Worm (Caenorhabditis elegans) whole organism, late embryonic: ENCODE data around the gene R148.8.

ENCODE experiments used
- C08G9.2 ChIP-seq: sonication (generic microtip); optimal IDR thresholded peaks from 2 replicates; lab custom pipeline; 2016; ENCODE audit warnings: mild to moderate bottlenecking, missing genetic modification characterization, moderate library complexity, missing compliant biosample characterization
- C38D4.7 ChIP-seq: fragments of 200-800 bp; sonication (Bioruptor generic); optimal IDR thresholded peaks from 2 replicates; lab custom pipeline; 2018; ENCODE audit warnings: mild to moderate bottlenecking, missing genetic modification characterization, moderate library complexity, missing compliant biosample characterization
- F13H6.1 ChIP-seq: sonication (generic microtip); optimal IDR thresholded peaks from 2 replicates; lab custom pipeline; 2016; ENCODE audit warnings: missing genetic modification characterization, missing compliant biosample characterization
- K02D7.2 ChIP-seq: sonication (generic microtip); optimal IDR thresholded peaks from 2 replicates; lab custom pipeline; 2017; ENCODE audit warnings: mild to moderate bottlenecking, missing genetic modification characterization, missing compliant biosample characterization
- Y22D7AL.16 ChIP-seq: sonication (generic microtip); optimal IDR thresholded peaks from 2 replicates; lab custom pipeline; 2016; ENCODE audit warnings: missing genetic modification characterization, missing compliant biosample characterization
- ama-1 ChIP-seq: fragments of 150-350 bp; optimal IDR thresholded peaks from 2 replicates; lab custom pipeline; 2014
- ceh-14 ChIP-seq: sonication (generic microtip); optimal IDR thresholded peaks from 2 replicates; lab custom pipeline; 2016; ENCODE audit warnings: missing genotype, missing genetic modification characterization, missing compliant biosample characterization
- ceh-2 ChIP-seq: sonication (generic microtip); optimal IDR thresholded peaks from 2 replicates; lab custom pipeline; 2016; ENCODE audit warnings: missing genotype, missing genetic modification characterization, missing compliant biosample characterization
- ceh-22 ChIP-seq: sonication (generic microtip); optimal IDR thresholded peaks from 2 replicates; lab custom pipeline; 2017; ENCODE audit warnings: missing biosample characterization, missing genetic modification characterization
- ceh-24 ChIP-seq: sonication (generic microtip); optimal IDR thresholded peaks from 2 replicates; lab custom pipeline; 2016; ENCODE audit warnings: mild to moderate bottlenecking, missing genetic modification characterization, missing compliant biosample characterization
- ceh-30 ChIP-seq: fragments of 150-350 bp; optimal IDR thresholded peaks from 2 replicates; lab custom pipeline; 2014; ENCODE audit warnings: missing biosample characterization, missing genetic modification characterization
- ceh-31 ChIP-seq: sonication (generic microtip); optimal IDR thresholded peaks from 2 replicates; lab custom pipeline; 2016; ENCODE audit warnings: missing genetic modification characterization, missing compliant biosample characterization
- ceh-48 ChIP-seq: sonication (generic microtip); optimal IDR thresholded peaks from 2 replicates; lab custom pipeline; 2016; ENCODE audit warnings: missing genetic modification characterization, inconsistent platforms, missing compliant biosample characterization
- che-1 ChIP-seq: sonication (generic microtip); optimal IDR thresholded peaks from 2 replicates; lab custom pipeline; 2016; ENCODE audit warnings: mild to moderate bottlenecking, missing genetic modification characterization, missing compliant biosample characterization
- elt-2 ChIP-seq: sonication (generic microtip); optimal IDR thresholded peaks from 2 replicates; lab custom pipeline; 2016; ENCODE audit warnings: missing genetic modification reagents, missing genetic modification characterization, missing compliant biosample characterization
- eyg-1 ChIP-seq: sonication (generic microtip); optimal IDR thresholded peaks from 2 replicates; lab custom pipeline; 2016; ENCODE audit warnings: missing genotype, missing genetic modification characterization, missing compliant biosample characterization
- hlh-13 ChIP-seq: fragments of 200-800 bp; sonication (Bioruptor generic); optimal IDR thresholded peaks from 2 replicates; lab custom pipeline; 2018; ENCODE audit warnings: mild to moderate bottlenecking, missing genetic modification characterization, missing compliant biosample characterization
- hlh-8 ChIP-seq: sonication (generic microtip); optimal IDR thresholded peaks from 2 replicates; lab custom pipeline; 2016; ENCODE audit warnings: missing genotype, missing genetic modification characterization, missing compliant biosample characterization
- lim-6 ChIP-seq: sonication (generic microtip); optimal IDR thresholded peaks from 2 replicates; lab custom pipeline; 2016; ENCODE audit warnings: missing genetic modification characterization, missing compliant biosample characterization
- madf-2 ChIP-seq: sonication (generic microtip); optimal IDR thresholded peaks from 2 replicates; lab custom pipeline; 2017; ENCODE audit warnings: missing genetic modification characterization, missing compliant biosample characterization
- nfya-1 ChIP-seq: sonication (generic microtip); optimal IDR thresholded peaks from 2 replicates; lab custom pipeline; 2017; ENCODE audit warnings: missing genetic modification characterization, mild to moderate bottlenecking, missing compliant biosample characterization, antibody characterized with exemption, moderate library complexity
- npax-4 ChIP-seq: sonication (generic microtip); optimal IDR thresholded peaks from 2 replicates; lab custom pipeline; 2016; ENCODE audit warnings: missing genetic modification characterization, missing compliant biosample characterization
- pag-3 ChIP-seq: sonication (generic microtip); optimal IDR thresholded peaks from 2 replicates; lab custom pipeline; 2016; ENCODE audit warnings: missing compliant biosample characterization, missing genetic modification characterization, borderline replicate concordance
- pha-2 ChIP-seq: sonication (generic microtip); optimal IDR thresholded peaks from 2 replicates; lab custom pipeline; 2017; ENCODE audit warnings: mild to moderate bottlenecking, missing genetic modification characterization, missing compliant biosample characterization
- ref-2 ChIP-seq: sonication (generic microtip); optimal IDR thresholded peaks from 2 replicates; lab custom pipeline; 2016; ENCODE audit warnings: missing genetic modification characterization, missing compliant biosample characterization
- sox-2 ChIP-seq: fragments of 200-800 bp; sonication (Bioruptor generic); IDR thresholded peaks from 2 replicates; pipeline ENCODE4 v1.3.6; 2022; ENCODE audit warnings: missing genetic modification reagents, missing genetic modification characterization, missing compliant biosample characterization
- sox-4 ChIP-seq: sonication (generic microtip); optimal IDR thresholded peaks from 2 replicates; lab custom pipeline; 2017; ENCODE audit warnings: mild to moderate bottlenecking, missing genetic modification characterization, inconsistent platforms, missing compliant biosample characterization
- syd-9 ChIP-seq: sonication (generic microtip); optimal IDR thresholded peaks from 2 replicates; lab custom pipeline; 2016; ENCODE audit warnings: mild to moderate bottlenecking, missing genetic modification characterization, moderate library complexity, missing compliant biosample characterization
- tbx-2 ChIP-seq: sonication (generic microtip); optimal IDR thresholded peaks from 2 replicates; lab custom pipeline; 2016; ENCODE audit warnings: missing genetic modification characterization, missing compliant biosample characterization
- ttx-3 ChIP-seq: sonication (generic microtip); optimal IDR thresholded peaks from 2 replicates; lab custom pipeline; 2016; ENCODE audit warnings: missing genetic modification reagents, missing genetic modification characterization, missing compliant biosample characterization
- unc-3 ChIP-seq, 2 experiments: fragments of 200-800 bp in 1 of 2; sonication (Bioruptor generic) in 1 of 2; sonication (generic microtip) in 1 of 2; conservative IDR thresholded peaks in 1 of 2; optimal IDR thresholded peaks in 1 of 2; 2 replicates each; pipeline versions ENCODE4 v1.3.6 to Lab custom; 2016 to 2022; ENCODE audit warnings: missing compliant biosample characterization in 2 of 2, missing genetic modification characterization in 2 of 2, missing genetic modification reagents in 1 of 2
- unc-42 ChIP-seq: sonication (generic microtip); optimal IDR thresholded peaks from 2 replicates; lab custom pipeline; 2016; ENCODE audit warnings: missing genotype, missing genetic modification characterization, missing compliant biosample characterization
- ztf-16 ChIP-seq: sonication (generic microtip); optimal IDR thresholded peaks from 2 replicates; lab custom pipeline; 2017; ENCODE audit warnings: missing genetic modification characterization, missing compliant biosample characterization

R148.8 gene

ce11 chrIII:3219050-3219449 lies 27.8 kb downstream of the R148.8 start, which contains the start of gene frm-8:
TSS of gene frm-8 (minus strand) at chrIII:3219150.
- TF ChIP-seq lim-6 (tag; lab: Kevin White, UChicago): no peak
- no peak for TF ChIP-seq ztf-16
- TF ChIP-seq C38D4.7: no peak
- TF ChIP-seq ttx-3 (tag; lab: Kevin White, UChicago): no peak
- no peak for TF ChIP-seq sox-2
- TF ChIP-seq sox-4: no peak
- TF ChIP-seq ceh-22 (tag; lab: Kevin White, UChicago): no peak
- no peak for TF ChIP-seq F13H6.1 (tag; lab: Kevin White, UChicago)
- no peak for TF ChIP-seq eyg-1 (tag; lab: Kevin White, UChicago)
- no peak for TF ChIP-seq K02D7.2
- no peak for TF ChIP-seq elt-2
- no peak for TF ChIP-seq ceh-2 (tag; lab: Kevin White, UChicago)
- no peak for TF ChIP-seq hlh-13
- TF ChIP-seq syd-9 (tag; lab: Kevin White, UChicago): no peak
- no peak for TF ChIP-seq unc-3 (GFP tag; conservative IDR thresholded peaks at IDR 0.05; lab: Robert Waterston, UW)
- TF ChIP-seq unc-3 (tag; optimal IDR thresholded peaks at IDR 0.05; lab: Kevin White, UChicago): no peak
- TF ChIP-seq ceh-24: no peak
- no peak for TF ChIP-seq Y22D7AL.16 (tag; lab: Kevin White, UChicago)
- no peak for TF ChIP-seq pag-3 (tag; lab: Kevin White, UChicago)
- TF ChIP-seq C08G9.2 (tag; lab: Kevin White, UChicago): no peak
- no peak for TF ChIP-seq ama-1 (lab: Kevin White, UChicago)
- TF ChIP-seq, all 69 proteins: peak for 0

ce11 chrIII:3220287-3220686 lies 29.0 kb downstream of the R148.8 start:
- TF ChIP-seq ama-1 (lab: Kevin White, UChicago) (no peak), ceh-31 (tag; lab: Kevin White, UChicago) (peak; percentile 75), ref-2 (no peak), unc-3 (GFP tag; conservative IDR thresholded peaks at IDR 0.05; lab: Robert Waterston, UW) (no peak), unc-3 (tag; optimal IDR thresholded peaks at IDR 0.05; lab: Kevin White, UChicago) (no peak), nfya-1 (tag; lab: Kevin White, UChicago) (peak; percentile 59), tbx-2 (peak; percentile 4), unc-42 (tag; lab: Kevin White, UChicago) (peak; percentile 62)

DNA sequence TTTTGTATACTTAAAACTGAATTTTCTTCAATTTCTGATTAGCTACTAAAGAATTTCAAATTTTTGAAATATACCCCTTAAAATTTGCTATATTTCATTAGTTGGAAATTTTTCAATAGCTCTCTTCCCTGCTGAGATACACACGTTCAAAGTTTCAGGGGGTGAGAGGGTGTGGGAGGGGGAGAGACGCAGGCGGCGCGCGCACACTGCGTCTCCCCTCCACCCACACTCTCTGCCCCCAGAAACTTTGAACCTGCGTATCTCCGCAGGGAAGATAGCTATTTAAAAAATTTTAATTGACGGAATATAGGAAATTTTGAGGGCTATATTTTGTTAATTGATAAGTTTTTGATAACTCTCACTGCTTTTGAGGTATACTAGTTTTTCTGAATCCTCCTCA lies 31.4 kb downstream of the R148.8 start:
- no peak for TF ChIP-seq npax-4 (tag; lab: Kevin White, UChicago)

DNA sequence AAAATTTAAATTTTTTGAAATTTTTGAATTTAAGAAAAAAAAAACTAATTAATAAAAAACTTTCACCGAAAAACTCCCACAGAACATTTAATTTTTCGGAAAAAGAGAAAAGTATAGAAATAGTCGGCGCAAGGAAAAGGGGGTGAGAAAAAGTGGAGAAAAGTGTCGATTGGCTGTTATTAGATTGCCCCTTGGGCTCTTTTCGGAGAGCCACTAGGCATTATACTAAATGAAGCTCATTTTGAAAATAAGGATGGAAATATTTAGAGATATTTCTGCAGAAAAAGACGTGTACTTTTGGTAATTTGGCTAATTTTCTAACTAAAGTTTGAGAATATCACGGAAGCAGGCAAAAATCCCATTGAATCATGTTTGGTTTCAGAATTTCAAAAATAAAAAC lies 32.8 kb downstream of the R148.8 start:
- TF ChIP-seq unc-42 (tag; lab: Kevin White, UChicago) (peak; percentile 89), pag-3 (tag; lab: Kevin White, UChicago) (no peak)

- TF ChIP-seq unc-42 (tag; lab: Kevin White, UChicago) (no peak), ceh-14 (tag; lab: Kevin White, UChicago) (peak; percentile 40)
These were observed 41.4 kb downstream of the R148.8 start, which contains the start of gene Y53G8AL.1 for ce11 chrIII:3232650-3233152. TSS of gene Y53G8AL.1 (plus strand) at chrIII:3233102.

DNA sequence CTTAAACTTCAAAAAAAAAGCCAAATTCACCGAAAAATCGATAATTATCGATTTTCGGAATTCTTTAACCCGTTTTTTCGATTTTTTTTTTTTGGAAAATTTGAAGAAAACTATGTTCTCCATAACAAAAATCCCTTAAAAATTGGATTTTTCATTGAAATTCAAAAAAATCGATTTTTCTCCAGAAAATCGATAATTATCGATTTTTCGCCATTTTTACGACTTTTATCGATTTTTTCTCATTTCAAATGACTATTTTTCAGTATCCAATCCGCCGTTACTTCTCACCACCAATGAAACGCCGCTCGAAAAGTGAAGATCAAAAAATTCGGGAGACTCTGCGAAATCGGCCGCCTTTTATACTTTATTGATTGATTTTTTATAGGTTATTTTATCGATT lies 49.6 kb downstream of the R148.8 start:
- TF ChIP-seq hlh-8 (tag; lab: Kevin White, UChicago) (no peak), ceh-30 (tag; lab: Kevin White, UChicago) (no peak)
- TF ChIP-seq, all 69 proteins: peak for 0

DNA sequence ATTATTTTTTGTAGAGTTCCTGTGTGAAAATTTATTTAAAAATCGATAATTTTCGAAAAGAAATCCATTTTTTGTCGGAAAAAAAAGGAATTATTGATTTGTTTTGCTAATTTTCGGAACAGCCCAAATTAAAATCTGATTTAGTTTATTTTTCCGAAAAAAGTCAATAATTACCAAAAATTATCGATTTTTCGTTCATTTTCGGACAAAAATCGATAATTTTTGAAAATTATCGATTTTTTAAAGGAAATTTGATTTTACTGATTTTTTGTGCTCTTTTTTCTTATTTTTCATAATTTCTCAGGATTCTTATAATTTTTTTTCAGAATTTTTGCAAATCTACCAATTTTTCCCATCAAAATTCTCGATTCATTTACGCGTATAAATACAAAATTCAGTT lies 50.1 kb downstream of the R148.8 start:
- TF ChIP-seq ceh-48 (tag; lab: Kevin White, UChicago): peak; percentile 18
- TF ChIP-seq che-1 (tag; lab: Kevin White, UChicago): no peak
- no peak for TF ChIP-seq pha-2
- TF ChIP-seq madf-2 (tag; lab: Kevin White, UChicago): no peak
